Worm (Caenorhabditis elegans) whole organism, mixed stage, embryonic: ENCODE results near the gene R06B9.5.

Experiments used
- M03D4.4 ChIP-seq: sonication (generic microtip); optimal IDR thresholded peaks from 2 replicates; lab custom pipeline; 2017; ENCODE audit warnings: mild to moderate bottlenecking, missing genetic modification characterization, missing compliant biosample characterization
- bed-3 ChIP-seq: fragments of 200-800 bp; sonication (Bioruptor generic); optimal IDR thresholded peaks from 3 replicates; lab custom pipeline; 2018; ENCODE audit warnings: mild to moderate bottlenecking, missing genetic modification characterization, moderate library complexity, missing compliant biosample characterization
- blmp-1 ChIP-seq: fragments of 150-350 bp; optimal IDR thresholded peaks from 2 replicates; lab custom pipeline; 2014; ENCODE audit warnings: missing biosample characterization, missing genetic modification characterization
- ceh-39 ChIP-seq: fragments of 150-350 bp; optimal IDR thresholded peaks from 2 replicates; lab custom pipeline; 2014; ENCODE audit warnings: missing biosample characterization, missing genetic modification characterization
- ceh-43 ChIP-seq: fragments of 200-800 bp; sonication (Bioruptor generic); optimal IDR thresholded peaks from 2 replicates; lab custom pipeline; 2018; ENCODE audit warnings: mild to moderate bottlenecking, missing genetic modification characterization, moderate library complexity, missing compliant biosample characterization
- ceh-83 ChIP-seq: fragments of 200-800 bp; sonication (Bioruptor generic); optimal IDR thresholded peaks from 2 replicates; lab custom pipeline; 2018; ENCODE audit warnings: mild to moderate bottlenecking, missing genetic modification characterization, missing compliant biosample characterization
- ces-1 ChIP-seq: fragments of 150-350 bp; optimal IDR thresholded peaks from 2 replicates; lab custom pipeline; 2014; ENCODE audit warnings: missing biosample characterization, missing genetic modification reagents, missing genetic modification characterization
- cnd-1 ChIP-seq: fragments of 200-800 bp; sonication (Bioruptor generic); optimal IDR thresholded peaks from 2 replicates; lab custom pipeline; 2018; ENCODE audit warnings: mild to moderate bottlenecking, missing genetic modification characterization, missing compliant biosample characterization
- drap-1 ChIP-seq: fragments of 200-800 bp; sonication (Bioruptor generic); optimal IDR thresholded peaks from 3 replicates; lab custom pipeline; 2018; ENCODE audit warnings: mild to moderate bottlenecking, missing genetic modification characterization, missing compliant biosample characterization
- elt-1 ChIP-seq: sonication (generic microtip); optimal IDR thresholded peaks from 2 replicates; lab custom pipeline; 2017; ENCODE audit warnings: missing genetic modification characterization, mild to moderate bottlenecking, missing compliant biosample characterization, antibody characterized with exemption, moderate library complexity, borderline replicate concordance; ENCODE audit not compliant: insufficient read depth
- elt-3 ChIP-seq: fragments of 150-350 bp; optimal IDR thresholded peaks from 2 replicates; lab custom pipeline; 2014; ENCODE audit warnings: missing biosample characterization, missing genetic modification characterization
- flh-1 ChIP-seq: fragments of 200-800 bp; sonication (Bioruptor generic); optimal IDR thresholded peaks from 2 replicates; lab custom pipeline; 2018; ENCODE audit warnings: mild to moderate bottlenecking, missing genetic modification characterization, moderate library complexity, missing compliant biosample characterization
- hlh-1 ChIP-seq: fragments of 150-350 bp; optimal IDR thresholded peaks from 2 replicates; lab custom pipeline; 2014; ENCODE audit warnings: missing biosample characterization, missing genetic modification reagents, missing genetic modification characterization
- lin-13 ChIP-seq: fragments of 150-350 bp; optimal IDR thresholded peaks from 2 replicates; lab custom pipeline; 2014; ENCODE audit warnings: missing biosample characterization, missing genetic modification characterization
- lsy-2 ChIP-seq: fragments of 150-350 bp; optimal IDR thresholded peaks from 2 replicates; lab custom pipeline; 2014; ENCODE audit warnings: missing biosample characterization, missing genetic modification characterization
- mab-5 ChIP-seq: fragments of 150-350 bp; optimal IDR thresholded peaks from 2 replicates; lab custom pipeline; 2014; ENCODE audit warnings: missing biosample characterization, missing genetic modification characterization
- mep-1 ChIP-seq: fragments of 150-350 bp; optimal IDR thresholded peaks from 2 replicates; lab custom pipeline; 2017; ENCODE audit warnings: missing biosample characterization, missing genetic modification reagents, missing genetic modification characterization, inconsistent platforms
- mls-2 ChIP-seq: sonication (generic microtip); optimal IDR thresholded peaks from 2 replicates; lab custom pipeline; 2016; ENCODE audit warnings: mild to moderate bottlenecking, missing genetic modification characterization, moderate library complexity, missing compliant biosample characterization
- nhr-12 ChIP-seq: fragments of 150-350 bp; optimal IDR thresholded peaks from 2 replicates; lab custom pipeline; 2014; ENCODE audit warnings: missing biosample characterization, missing genetic modification characterization
- nhr-2 ChIP-seq: fragments of 150-350 bp; optimal IDR thresholded peaks from 2 replicates; lab custom pipeline; 2014; ENCODE audit warnings: missing biosample characterization, missing genetic modification characterization
- nhr-237 ChIP-seq: fragments of 150-350 bp; optimal IDR thresholded peaks from 2 replicates; lab custom pipeline; 2014; ENCODE audit warnings: missing biosample characterization, missing genetic modification characterization
- nhr-28 ChIP-seq: fragments of 150-350 bp; optimal IDR thresholded peaks from 2 replicates; lab custom pipeline; 2014; ENCODE audit warnings: missing biosample characterization, missing genetic modification characterization
- nhr-76 ChIP-seq: sonication (generic microtip); optimal IDR thresholded peaks from 2 replicates; lab custom pipeline; 2017; ENCODE audit warnings: missing biosample characterization, missing genetic modification characterization
- pha-4 ChIP-seq: fragments of 150-350 bp; optimal IDR thresholded peaks from 2 replicates; lab custom pipeline; 2018; ENCODE audit warnings: missing biosample characterization, missing genetic modification reagents, missing genetic modification characterization
- sem-2 ChIP-seq: fragments of 200-800 bp; sonication (Bioruptor generic); optimal IDR thresholded peaks from 2 replicates; lab custom pipeline; 2018; ENCODE audit warnings: mild to moderate bottlenecking, missing genetic modification characterization, missing compliant biosample characterization
- snpc-4 ChIP-seq: fragments of 150-350 bp; optimal IDR thresholded peaks from 2 replicates; lab custom pipeline; 2014; ENCODE audit warnings: missing biosample characterization, missing genetic modification characterization
- sptf-1 ChIP-seq: sonication (generic microtip); optimal IDR thresholded peaks from 2 replicates; lab custom pipeline; 2017; ENCODE audit warnings: mild to moderate bottlenecking, missing genetic modification characterization, moderate library complexity, missing compliant biosample characterization
- tbx-8 ChIP-seq: fragments of 200-800 bp; sonication (Bioruptor generic); optimal IDR thresholded peaks from 2 replicates; lab custom pipeline; 2018; ENCODE audit warnings: mild to moderate bottlenecking, missing genetic modification characterization, moderate library complexity, missing compliant biosample characterization
- unc-120 ChIP-seq: sonication (generic microtip); optimal IDR thresholded peaks from 2 replicates; lab custom pipeline; 2017; ENCODE audit warnings: missing genetic modification characterization, missing compliant biosample characterization; ENCODE audit not compliant: poor library complexity, severe bottlenecking
- unc-39 ChIP-seq: fragments of 150-350 bp; optimal IDR thresholded peaks from 2 replicates; lab custom pipeline; 2014; ENCODE audit warnings: missing biosample characterization, missing genetic modification characterization
- unc-62 ChIP-seq: fragments of 150-350 bp; optimal IDR thresholded peaks from 2 replicates; lab custom pipeline; 2014; ENCODE audit warnings: missing biosample characterization, missing genetic modification reagents, missing genetic modification characterization
- ztf-11 ChIP-seq: fragments of 150-350 bp; optimal IDR thresholded peaks from 2 replicates; lab custom pipeline; 2014; ENCODE audit warnings: missing biosample characterization, missing genetic modification characterization

R06B9.5 gene

DNA sequence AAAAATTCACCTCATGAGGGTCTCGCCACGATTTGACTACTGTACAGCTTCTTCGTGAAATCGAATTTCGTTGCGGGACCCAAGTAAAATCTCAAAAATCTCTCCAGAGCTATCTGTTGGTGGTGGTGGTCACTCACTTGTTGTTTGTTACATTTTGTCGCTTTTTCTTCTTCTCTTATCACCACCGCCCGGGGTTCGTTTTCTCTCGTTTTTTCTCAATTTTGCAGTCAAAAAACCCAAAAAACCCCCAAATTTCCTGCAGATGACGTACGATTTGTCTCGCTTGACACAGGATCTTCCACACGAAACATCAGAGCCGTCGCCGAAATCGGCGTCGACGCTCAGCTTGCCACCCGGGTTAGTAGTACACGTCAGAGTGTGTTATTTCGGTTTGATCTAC is at the start of gene R06B9.5:
Gene R06B9.5 (plus strand): TSS at position 232 of the 400 bp plus-strand sequence.
- TF ChIP-seq mls-2 (tag; lab: Kevin White, UChicago) (no peak), ceh-39 (tag; lab: Kevin White, UChicago) (no peak), ztf-11 (tag; lab: Kevin White, UChicago) (no peak), bed-3 (GFP tag; lab: Kevin White, UChicago) (no peak), nhr-12 (tag; lab: Kevin White, UChicago) (no peak), flh-1 (no peak), snpc-4 (tag; lab: Kevin White, UChicago) (no peak), lsy-2 (tag; lab: Kevin White, UChicago) (no peak), mab-5 (tag; lab: Kevin White, UChicago) (no peak), tbx-8 (GFP tag; lab: Kevin White, UChicago) (no peak), sptf-1 (no peak), sem-2 (no peak), nhr-237 (tag; lab: Kevin White, UChicago) (no peak), lin-13 (tag; lab: Kevin White, UChicago) (no peak), hlh-1 (no peak), ces-1 (no peak), ceh-83 (GFP tag; lab: Kevin White, UChicago) (no peak), elt-1 (no peak), mep-1 (tag; lab: Kevin White, UChicago) (no peak)

DNA sequence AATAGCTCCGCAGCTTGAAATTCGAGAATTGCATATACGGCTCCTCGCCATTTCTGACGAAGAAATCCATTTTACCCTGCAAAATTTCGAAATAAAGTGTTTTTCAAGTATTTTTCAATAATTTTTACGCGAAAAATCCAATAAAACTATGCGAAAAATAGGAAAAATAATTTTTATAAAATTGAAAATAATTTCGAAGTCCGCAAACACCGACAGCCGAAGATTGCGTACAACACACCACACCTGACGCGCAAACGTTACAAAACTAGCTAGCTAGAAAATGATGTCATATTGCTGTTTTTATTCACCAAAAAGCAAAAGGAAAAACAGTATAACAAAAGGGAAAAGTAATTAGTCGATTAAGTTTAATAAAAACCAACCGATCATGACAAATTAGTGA is 41.4 kb upstream of the R06B9.5 start, which contains the start of gene rpoa-1:
Gene rpoa-1 (minus strand): TSS at position 84 of the 400 bp plus-strand sequence.
- TF ChIP-seq cnd-1 (tag; lab: Kevin White, UChicago) (no peak), elt-3 (tag; lab: Kevin White, UChicago) (no peak), blmp-1 (no peak), lin-13 (tag; lab: Kevin White, UChicago) (no peak), unc-62 (GFP tag; lab: Kevin White, UChicago) (no peak), ces-1 (peak; percentile 44), mep-1 (tag; lab: Kevin White, UChicago) (peak; percentile 36), pha-4 (tag; lab: Kevin White, UChicago) (no peak)

DNA sequence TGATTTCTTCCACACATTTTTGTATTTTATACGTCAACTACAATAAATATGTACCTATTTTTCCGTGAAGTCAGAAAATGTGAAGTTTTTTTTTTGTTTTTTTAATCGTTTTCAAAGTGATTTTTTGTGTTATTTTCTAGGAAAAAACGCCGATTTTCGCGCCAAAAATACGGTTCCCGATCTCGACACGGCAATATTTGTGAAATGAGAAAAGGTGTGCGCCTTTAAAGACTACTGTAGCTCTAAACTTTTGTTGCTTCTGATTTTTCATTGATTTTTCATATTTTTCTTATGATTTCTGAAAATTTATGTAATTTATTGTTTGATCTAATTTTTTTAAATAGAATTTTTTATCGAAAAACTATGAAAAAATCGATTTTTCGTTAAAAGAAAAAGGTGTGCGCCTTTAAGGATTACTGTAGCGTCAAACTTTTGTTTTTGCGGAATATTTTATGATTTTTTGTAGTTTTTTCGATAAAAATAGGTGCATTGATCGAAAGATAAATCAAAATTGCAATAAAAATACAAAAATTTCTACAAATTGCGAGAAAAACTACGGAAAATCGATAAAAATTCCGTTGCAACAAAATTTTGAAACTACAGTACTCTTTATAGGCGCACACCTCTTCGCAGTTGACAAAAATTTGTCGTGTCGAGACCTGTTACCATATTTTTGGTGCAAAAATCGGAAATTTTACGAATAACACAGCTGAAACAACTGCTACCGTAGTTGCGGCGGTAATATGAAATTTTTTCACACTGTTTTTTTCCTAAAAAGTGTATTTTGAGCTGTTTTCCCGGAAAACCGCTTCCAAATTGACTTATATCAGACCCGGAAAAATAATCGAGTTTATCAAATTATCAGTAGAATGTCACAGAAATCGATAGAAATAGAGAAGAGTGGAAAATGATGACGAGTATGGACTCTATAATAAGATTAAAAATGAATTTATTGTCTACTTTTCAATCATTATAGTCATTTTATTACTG is 40.5 kb upstream of the R06B9.5 start, which contains the start of gene kqt-3:
Gene kqt-3 (plus strand): TSS at position 940 of the 990 bp plus-strand sequence.
- no peak for TF ChIP-seq nhr-237 (tag; lab: Kevin White, UChicago)
- no peak for TF ChIP-seq M03D4.4 (tag; lab: Kevin White, UChicago)
- TF ChIP-seq unc-39, result no peak
- no peak for TF ChIP-seq lsy-2 (tag; lab: Kevin White, UChicago)
- no peak for TF ChIP-seq drap-1 (GFP tag; lab: Kevin White, UChicago)
- no peak for TF ChIP-seq lin-13 (tag; lab: Kevin White, UChicago)
- TF ChIP-seq unc-120 (tag; lab: Kevin White, UChicago), result no peak
- no peak for TF ChIP-seq nhr-76
- TF ChIP-seq ceh-43 (GFP tag; lab: Kevin White, UChicago), result no peak
- no peak for TF ChIP-seq mls-2 (tag; lab: Kevin White, UChicago)
- TF ChIP-seq nhr-2 (tag; lab: Kevin White, UChicago), result no peak
- TF ChIP-seq pha-4 (tag; lab: Kevin White, UChicago), result no peak
- TF ChIP-seq snpc-4 (tag; lab: Kevin White, UChicago), result no peak
- TF ChIP-seq, all 35 proteins: peak for 0

DNA sequence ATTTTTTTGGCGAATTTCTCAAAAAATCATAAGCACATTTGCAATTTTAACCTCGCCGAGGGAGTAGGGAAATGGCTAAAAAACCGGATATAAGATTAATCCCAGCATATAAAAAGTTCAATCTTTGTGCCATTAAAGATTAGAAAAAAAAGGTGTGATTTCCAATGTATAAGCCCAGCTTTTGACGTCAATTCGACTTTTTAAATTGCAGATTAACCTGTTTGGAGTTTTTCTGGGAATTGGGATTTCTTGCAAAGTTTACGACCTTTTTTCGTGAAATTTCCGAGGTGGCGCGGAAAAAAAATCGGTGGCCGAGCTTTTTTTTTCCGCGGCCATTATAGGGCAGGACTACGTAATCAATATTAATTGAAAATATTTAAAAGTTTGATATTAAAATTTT is 38.4 kb upstream of the R06B9.5 start:
- TF ChIP-seq lsy-2 (tag; lab: Kevin White, UChicago), result no peak
- TF ChIP-seq unc-62 (GFP tag; lab: Kevin White, UChicago), result no peak
- TF ChIP-seq sptf-1, result no peak
- no peak for TF ChIP-seq elt-1
- TF ChIP-seq ztf-11 (tag; lab: Kevin White, UChicago), result no peak
- TF ChIP-seq unc-39, result no peak
- no peak for TF ChIP-seq nhr-28
- TF ChIP-seq nhr-237 (tag; lab: Kevin White, UChicago), result no peak
- no peak for TF ChIP-seq hlh-1
- no peak for TF ChIP-seq drap-1 (GFP tag; lab: Kevin White, UChicago)
- TF ChIP-seq ceh-83 (GFP tag; lab: Kevin White, UChicago), result no peak
- no peak for TF ChIP-seq pha-4 (tag; lab: Kevin White, UChicago)
- TF ChIP-seq ceh-39 (tag; lab: Kevin White, UChicago), result no peak
- no peak for TF ChIP-seq elt-3 (tag; lab: Kevin White, UChicago)
- TF ChIP-seq flh-1, result no peak
- TF ChIP-seq ces-1, result no peak
- no peak for TF ChIP-seq ceh-43 (GFP tag; lab: Kevin White, UChicago)
- TF ChIP-seq M03D4.4 (tag; lab: Kevin White, UChicago), result no peak
- TF ChIP-seq bed-3 (GFP tag; lab: Kevin White, UChicago), result no peak
